Fruit fly (Drosophila melanogaster): ENCODE measurements around the gene CG14325.

Gene CG14325

dm6 chr3R:17667279-17667678, 40.4 kb downstream of the CG14325 start, which contains the start of gene CG45045:
Gene CG45045, plus strand, starts transcription at chr3R:17667572.
- TF ChIP-seq CG6272 (GFP tag; IDR thresholded peaks at IDR 0.05) (no peak), Ets65A (GFP tag) (peak; percentile 70), CG12236 (GFP tag; optimal IDR thresholded peaks at IDR 0.05) (no peak), eve (GFP tag; optimal IDR thresholded peaks at IDR 0.05) (no peak), crp (GFP tag; optimal IDR thresholded peaks at IDR 0.05) (no peak), CG17186 (GFP tag; optimal IDR thresholded peaks at IDR 0.05) (no peak)

DNA sequence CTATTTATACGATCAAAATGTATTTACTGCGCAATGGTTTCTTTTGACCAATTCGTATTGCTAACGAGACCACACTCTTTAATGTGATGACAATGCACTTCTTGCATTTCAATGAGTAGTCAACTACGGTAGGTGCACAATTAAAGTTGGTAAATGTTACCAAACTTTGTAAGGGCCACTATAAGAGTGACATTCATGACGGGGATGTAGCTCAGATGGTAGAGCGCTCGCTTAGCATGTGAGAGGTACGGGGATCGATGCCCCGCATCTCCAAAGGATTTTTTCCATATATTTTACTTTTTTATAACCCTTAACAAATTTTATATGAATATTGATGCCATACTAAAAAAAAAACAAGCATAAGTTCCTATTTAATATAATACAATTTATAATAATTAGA, 41.1 kb downstream of the CG14325 start:
- TF ChIP-seq CG8290 (GFP tag; optimal IDR thresholded peaks at IDR 0.05) (peak; percentile 31), CG8290 (tag; optimal IDR thresholded peaks at IDR 0.05) (no peak), exex (tag; optimal IDR thresholded peaks at IDR 0.05) (peak; percentile 26), CG34422 (GFP tag; IDR thresholded peaks at IDR 0.05) (no peak), CG2678 (tag; optimal IDR thresholded peaks at IDR 0.05) (no peak), salm (tag; optimal IDR thresholded peaks at IDR 0.05) (no peak), CG42726 (GFP tag; IDR thresholded peaks at IDR 0.05; ENCODE audit: partially characterized antibody) (peak; percentile 63; the same call in 1 of the 2 replicates), CG7963 (GFP tag; IDR thresholded peaks at IDR 0.05; ENCODE audit: partially characterized antibody) (0 out of 3 replicates have a peak, but pooled peaks have one; percentile 40), NK7.1 (GFP tag; optimal IDR thresholded peaks at IDR 0.05) (no peak), amos (GFP tag; IDR thresholded peaks at IDR 0.05; ENCODE audit: partially characterized antibody) (peak; percentile 48; the same call in 1 of the 2 replicates), Opbp (GFP tag; IDR thresholded peaks at IDR 0.05; ENCODE audit: partially characterized antibody) (peak; percentile 26; the same call in 1 of the 3 replicates), Bdp1 (GFP tag; optimal IDR thresholded peaks at IDR 0.05) (peak; percentile 95), CG2199 (GFP tag; IDR thresholded peaks at IDR 0.05) (peak; percentile 59; the same call in 1 of the 3 replicates), lov (optimal IDR thresholded peaks at IDR 0.05) (no peak), lov (GFP tag; IDR thresholded peaks at IDR 0.05) (no peak), CG12236 (GFP tag; optimal IDR thresholded peaks at IDR 0.05) (no peak), knrl (GFP tag; IDR thresholded peaks at IDR 0.05; ENCODE audit: partially characterized antibody) (peak; percentile 17; the same call in 1 of the 3 replicates), btn (GFP tag; optimal IDR thresholded peaks at IDR 0.05) (no peak), CG17186 (GFP tag; optimal IDR thresholded peaks at IDR 0.05) (no peak), CG6791 (GFP tag; IDR thresholded peaks at IDR 0.05; ENCODE audit: partially characterized antibody) (peak; percentile 76), CG31365 (tag; optimal IDR thresholded peaks at IDR 0.05) (no peak), CG1603 (tag; optimal IDR thresholded peaks at IDR 0.05) (no peak), zen2 (GFP tag; IDR thresholded peaks at IDR 0.05; ENCODE audit: partially characterized antibody) (0 out of 3 replicates have a peak, but pooled peaks have one; percentile 8), ac (GFP tag; optimal IDR thresholded peaks at IDR 0.05) (no peak), Bgb (GFP tag; IDR thresholded peaks at IDR 0.05; ENCODE audit: partially characterized antibody) (peak; percentile 49; the same call in 1 of the 2 replicates), tin (GFP tag; optimal IDR thresholded peaks at IDR 0.05) (no peak), ato (GFP tag; IDR thresholded peaks at IDR 0.05; ENCODE audit: partially characterized antibody) (no peak), sr (GFP tag; IDR thresholded peaks at IDR 0.05) (peak; percentile 49; the same call in 2 of the 3 replicates), Med (GFP tag) (peak; percentile 19), CG12391 (tag; optimal IDR thresholded peaks at IDR 0.05) (no peak), CG8388 (GFP tag; optimal IDR thresholded peaks at IDR 0.05) (no peak), CG32767 (GFP tag; IDR thresholded peaks at IDR 0.05) (no peak), Dip3 (GFP tag; optimal IDR thresholded peaks at IDR 0.05) (no peak), CG14860 (GFP tag; IDR thresholded peaks at IDR 0.05; ENCODE audit: partially characterized antibody) (0 out of 3 replicates have a peak, but pooled peaks have one; percentile 40), fd102C (GFP tag; optimal IDR thresholded peaks at IDR 0.05) (no peak), Trl (optimal IDR thresholded peaks at IDR 0.05) (no peak), Trl (GFP tag; optimal IDR thresholded peaks at IDR 0.05) (no peak), Taf1 (GFP tag; IDR thresholded peaks at IDR 0.05) (no peak), Atf3 (GFP tag; optimal IDR thresholded peaks at IDR 0.05) (no peak), unc-4 (GFP tag; IDR thresholded peaks at IDR 0.05; ENCODE audit: partially characterized antibody) (no peak), CG16813 (GFP tag; IDR thresholded peaks at IDR 0.05; ENCODE audit: partially characterized antibody) (0 out of 3 replicates have a peak, but pooled peaks have one; percentile 44)
